Fruit fly (Drosophila melanogaster) whole organism, wandering third instar larva: ENCODE data around the gene Alg12.

Experiments used
- Abd-B ChIP-seq: fragments of >200 bp; optimal IDR thresholded peaks from 2 replicates; lab custom pipeline; 2017; ENCODE audit warnings: missing biosample characterization, missing genetic modification characterization
- CG9705 ChIP-seq: fragments of 200-800 bp; sonication (Bioruptor generic); optimal IDR thresholded peaks from 2 replicates; lab custom pipeline; 2018; ENCODE audit warnings: missing biosample characterization, mild to moderate bottlenecking, missing genetic modification characterization
- Dfd ChIP-seq: fragments of >200 bp; optimal IDR thresholded peaks from 2 replicates; lab custom pipeline; 2017; ENCODE audit warnings: missing biosample characterization, missing genetic modification characterization
- Dif ChIP-seq: fragments of 200-275, 200-300 bp; sonication (Bioruptor generic); optimal IDR thresholded peaks from 2 replicates; lab custom pipeline; 2018; ENCODE audit warnings: missing biosample characterization, missing genetic modification characterization; ENCODE audit not compliant: partially characterized antibody
- GATAd ChIP-seq: sonication (Bioruptor generic); optimal IDR thresholded peaks from 2 replicates; lab custom pipeline; 2016; ENCODE audit warnings: missing biosample characterization, missing genetic modification characterization
- HLH106 ChIP-seq: fragments of 200-800 bp; optimal IDR thresholded peaks from 3 replicates; lab custom pipeline; 2019; ENCODE audit warnings: missing biosample characterization, mild to moderate bottlenecking, missing genetic modification characterization, moderate library complexity
- Hnf4 ChIP-seq: fragments of 200-800 bp; sonication (Bioruptor generic); optimal IDR thresholded peaks from 2 replicates; lab custom pipeline; 2016; ENCODE audit warnings: missing biosample characterization, mild to moderate bottlenecking, missing genetic modification characterization
- Hr78 ChIP-seq: fragments of >200 bp; optimal IDR thresholded peaks from 2 replicates; lab custom pipeline; 2017; ENCODE audit warnings: missing biosample characterization, missing genetic modification characterization
- Jra ChIP-seq: sonication (Bioruptor generic); optimal IDR thresholded peaks from 2 replicates; lab custom pipeline; 2016; ENCODE audit warnings: missing biosample characterization, missing genetic modification characterization
- Mio ChIP-seq: sonication (Bioruptor generic); optimal IDR thresholded peaks from 2 replicates; lab custom pipeline; 2016; ENCODE audit warnings: missing biosample characterization, missing genetic modification characterization
- Myc ChIP-seq: fragments of >200 bp; optimal IDR thresholded peaks from 2 replicates; lab custom pipeline; 2017
- N ChIP-seq: fragments of >200 bp; optimal IDR thresholded peaks from 2 replicates; lab custom pipeline; 2018; ENCODE audit warnings: missing biosample characterization, missing external identifiers, missing genetic modification characterization
- OdsH ChIP-seq: fragments of 200-800 bp; sonication (Bioruptor generic); optimal IDR thresholded peaks from 2 replicates; lab custom pipeline; 2016; ENCODE audit warnings: missing biosample characterization, mild to moderate bottlenecking, missing genetic modification characterization
- Rel ChIP-seq, 2 experiments: fragments of 200-800 bp; sonication (Bioruptor generic) in 1 of 2; optimal IDR thresholded peaks; 2 replicates in 1 of 2; 3 replicates in 1 of 2; lab custom pipeline; 2016 to 2019; ENCODE audit warnings: mild to moderate bottlenecking in 2 of 2, missing biosample characterization in 2 of 2, missing genetic modification characterization in 2 of 2, moderate library complexity in 1 of 2
- Sp1 ChIP-seq: fragments of 200-800 bp; sonication (Bioruptor generic); optimal IDR thresholded peaks from 3 replicates; lab custom pipeline; 2019; ENCODE audit warnings: missing biosample characterization, mild to moderate bottlenecking, missing genetic modification characterization, moderate library complexity
- brk ChIP-seq: fragments of 200-800 bp; sonication (Bioruptor generic); optimal IDR thresholded peaks from 2 replicates; lab custom pipeline; 2016; ENCODE audit warnings: missing biosample characterization, mild to moderate bottlenecking, missing genetic modification characterization
- dl ChIP-seq, 2 experiments: fragments of 175-275, 200-275 bp in 1 of 2; fragments of 200-275 bp in 1 of 2; sonication (Bioruptor generic); optimal IDR thresholded peaks; lab custom pipeline; 2018; ENCODE audit warnings: mild to moderate bottlenecking in 2 of 2, missing biosample characterization in 2 of 2, missing genetic modification characterization in 2 of 2, moderate library complexity in 2 of 2; ENCODE audit not compliant: partially characterized antibody in 2 of 2, insufficient read depth in 1 of 2
- dsf ChIP-seq: sonication (Bioruptor generic); optimal IDR thresholded peaks from 2 replicates; lab custom pipeline; 2016; ENCODE audit warnings: missing biosample characterization, missing genetic modification characterization, borderline replicate concordance
- ey ChIP-seq: fragments of 200-800 bp; sonication (Bioruptor generic); optimal IDR thresholded peaks from 2 replicates; lab custom pipeline; 2016; ENCODE audit warnings: missing biosample characterization, missing genetic modification characterization
- foxo ChIP-seq, 2 experiments: fragments of 200-800 bp; sonication (Bioruptor generic); optimal IDR thresholded peaks; 2 replicates in 1 of 2; 3 replicates in 1 of 2; lab custom pipeline; 2016 to 2017; ENCODE audit warnings: missing biosample characterization in 2 of 2, missing genetic modification characterization in 2 of 2
- fru ChIP-seq: fragments of 200-800 bp; sonication (Bioruptor generic); optimal IDR thresholded peaks from 3 replicates; lab custom pipeline; 2016; ENCODE audit warnings: missing biosample characterization, mild to moderate bottlenecking, missing genetic modification characterization
- h ChIP-seq: fragments of 200-800 bp; sonication (Bioruptor generic); optimal IDR thresholded peaks from 3 replicates; lab custom pipeline; 2016; ENCODE audit warnings: missing biosample characterization, mild to moderate bottlenecking, missing genetic modification characterization
- psq ChIP-seq: fragments of 200-800 bp; sonication (Bioruptor generic); optimal IDR thresholded peaks from 3 replicates; lab custom pipeline; 2017; ENCODE audit warnings: missing biosample characterization, mild to moderate bottlenecking, missing genetic modification characterization, moderate library complexity
- rgr ChIP-seq: fragments of 200-800 bp; sonication (Bioruptor generic); optimal IDR thresholded peaks from 3 replicates; lab custom pipeline; 2016; ENCODE audit warnings: missing biosample characterization, mild to moderate bottlenecking, missing genetic modification characterization
- sage ChIP-seq: fragments of 200-800 bp; sonication (Bioruptor generic); optimal IDR thresholded peaks from 2 replicates; lab custom pipeline; 2016; ENCODE audit warnings: missing biosample characterization, mild to moderate bottlenecking, missing genetic modification characterization
- sv ChIP-seq: fragments of 200-800 bp; sonication (Bioruptor generic); optimal IDR thresholded peaks from 3 replicates; lab custom pipeline; 2016; ENCODE audit warnings: missing biosample characterization, missing genetic modification characterization
- woc ChIP-seq: sonication (Bioruptor generic); optimal IDR thresholded peaks from 2 replicates; lab custom pipeline; 2016; ENCODE audit warnings: missing biosample characterization, mild to moderate bottlenecking, missing genetic modification characterization

The Alg12 gene

dm6 chr3R:9793018-9793417, 36.7 kb downstream of the Alg12 start, which contains the start of gene CG8516:
Gene CG8516, plus strand, starts transcription at chr3R:9793295.
- no peak for TF ChIP-seq Hr78 (GFP tag; lab: Kevin White, UChicago)
- peak in 1 of 2 experiments; percentile 29 for TF ChIP-seq foxo (GFP tag; optimal IDR thresholded peaks at IDR 0.05; lab: Kevin White, UChicago)
- no peak for TF ChIP-seq sage (GFP tag; lab: Kevin White, UChicago)
- peak; percentile 11 for TF ChIP-seq Sp1 (GFP tag; lab: Kevin White, UChicago)
- no peak for TF ChIP-seq brk (GFP tag; lab: Kevin White, UChicago)
- TF ChIP-seq fru (GFP tag; lab: Kevin White, UChicago) = no peak
- peak; percentile 24 for TF ChIP-seq woc (GFP tag; lab: Kevin White, UChicago)
- no peak for TF ChIP-seq OdsH (GFP tag; lab: Kevin White, UChicago)
- TF ChIP-seq HLH106 (tag; lab: Kevin White, UChicago) = peak; percentile 19
- peak; percentile 11 for TF ChIP-seq sv (GFP tag; lab: Kevin White, UChicago)
- TF ChIP-seq h (GFP tag; lab: Kevin White, UChicago) = peak; percentile 29
- no peak for TF ChIP-seq Rel (GFP tag; optimal IDR thresholded peaks at IDR 0.05; lab: Kevin White, UChicago)
- peak; percentile 41 for TF ChIP-seq Rel (tag; optimal IDR thresholded peaks at IDR 0.05; lab: Kevin White, UChicago)

dm6 chr3R:9800644-9801330, 44.5 kb downstream of the Alg12 start, which contains the start of the genes CG9467 and CG8526:
Gene CG9467, minus strand, starts transcription at chr3R:9801026.
Gene CG8526, plus strand, starts transcription at chr3R:9801280.
- TF ChIP-seq Sp1 (GFP tag; lab: Kevin White, UChicago) (peak; percentile 59), HLH106 (tag; lab: Kevin White, UChicago) (peak; percentile 82), CG9705 (GFP tag; lab: Kevin White, UChicago) (peak; percentile 60), foxo (GFP tag; optimal IDR thresholded peaks at IDR 0.05; lab: Kevin White, UChicago) (peak in 1 of 2 experiments; percentile 79), N (GFP tag; lab: Kevin White, UChicago) (no peak), Dif (no peak), rgr (GFP tag; lab: Kevin White, UChicago) (peak; percentile 74), Dfd (GFP tag; lab: Kevin White, UChicago) (no peak), sage (GFP tag; lab: Kevin White, UChicago) (no peak), OdsH (GFP tag; lab: Kevin White, UChicago) (peak; percentile 54), woc (GFP tag; lab: Kevin White, UChicago) (peak; percentile 82), GATAd (GFP tag; lab: Kevin White, UChicago) (no peak), dl (GFP tag; optimal IDR thresholded peaks at IDR 0.05; lab: Kevin White, UChicago; ENCODE audit: insufficient read depth in 1 of 2, partially characterized antibody in 2 of 2) (no peak), Mio (no peak), dsf (GFP tag; lab: Kevin White, UChicago) (no peak), Jra (GFP tag; lab: Kevin White, UChicago) (peak; percentile 24), Hnf4 (GFP tag; lab: Kevin White, UChicago) (no peak), sv (GFP tag; lab: Kevin White, UChicago) (peak; percentile 56), h (GFP tag; lab: Kevin White, UChicago) (peak; percentile 69), Myc (peak; percentile 55), fru (GFP tag; lab: Kevin White, UChicago) (peak; percentile 55), Rel (GFP tag; optimal IDR thresholded peaks at IDR 0.05; lab: Kevin White, UChicago) (no peak), Rel (tag; optimal IDR thresholded peaks at IDR 0.05; lab: Kevin White, UChicago) (peak; percentile 64), psq (GFP tag; lab: Kevin White, UChicago) (peak; percentile 38), ey (GFP tag; lab: Kevin White, UChicago) (peak; percentile 57), Abd-B (GFP tag; lab: Kevin White, UChicago) (no peak)
